Fruit fly (Drosophila melanogaster): ENCODE data around the gene CG31219.
A peak's percentile ranks its signal among the peaks of the same experiment; 100 is the strongest.

DNA sequence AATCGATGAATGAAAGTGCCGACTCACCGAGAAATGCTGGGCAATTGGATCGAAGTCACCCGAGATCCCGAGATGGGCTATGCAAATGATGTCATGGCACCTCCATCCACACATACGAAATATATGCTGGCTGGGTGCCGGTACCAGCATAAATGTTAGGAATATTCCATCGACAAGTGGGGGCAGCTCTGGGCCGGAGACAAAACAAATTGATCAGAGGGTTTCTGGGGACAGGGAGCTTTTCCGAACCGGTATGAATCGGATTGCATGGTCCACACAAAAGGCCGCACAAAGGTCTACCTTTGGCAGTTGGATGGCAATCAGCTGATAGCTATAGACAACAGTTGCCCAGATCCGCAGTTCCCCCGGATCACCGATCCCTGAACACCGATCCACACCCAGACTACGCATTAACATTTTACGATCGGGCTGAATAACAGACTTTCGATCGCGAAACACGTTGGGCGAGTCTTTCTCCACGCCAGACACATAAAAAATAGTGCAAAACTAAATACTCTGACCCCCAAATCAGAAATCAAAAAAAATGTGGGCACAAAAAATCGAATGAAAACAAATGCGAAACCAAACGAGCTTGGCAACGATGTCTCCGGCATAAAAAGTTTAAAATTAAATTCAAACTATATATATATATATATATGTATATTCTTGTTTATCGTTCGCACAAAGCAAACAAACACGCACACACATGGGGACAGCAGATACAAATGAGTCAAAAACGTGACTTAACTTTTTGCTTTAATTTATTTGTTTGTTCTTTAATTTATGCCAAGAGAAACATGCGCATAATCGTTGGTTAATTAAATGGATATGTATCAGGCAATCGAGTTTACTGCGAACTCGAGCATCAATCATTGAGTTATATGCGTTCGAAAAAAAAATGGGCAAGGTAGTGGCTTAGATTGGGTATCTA, 25.3 kb upstream of the CG31219 start:
- TF ChIP-seq Pif1B (GFP tag; optimal IDR thresholded peaks at IDR 0.05) (no peak), CG8301 (tag; optimal IDR thresholded peaks at IDR 0.05) (no peak), CG4496 (GFP tag; IDR thresholded peaks at IDR 0.05) (no peak), EcR (GFP tag; optimal IDR thresholded peaks at IDR 0.05) (peak; percentile 33), CG34367 (tag; optimal IDR thresholded peaks at IDR 0.05) (no peak), CG10348 (GFP tag; IDR thresholded peaks at IDR 0.05) (no peak), gl (tag; optimal IDR thresholded peaks at IDR 0.05) (no peak), D1 (tag; optimal IDR thresholded peaks at IDR 0.05) (no peak), rn (GFP tag; IDR thresholded peaks at IDR 0.05) (no peak)
